Worm (Caenorhabditis elegans): ENCODE data around the gene dmd-7.

- no peak for TF ChIP-seq elt-1 (tag; optimal IDR thresholded peaks at IDR 0.05)
- TF ChIP-seq ceh-82 (tag; optimal IDR thresholded peaks at IDR 0.05), result no peak
- no peak for TF ChIP-seq skn-1 (tag; optimal IDR thresholded peaks at IDR 0.05)
- TF ChIP-seq unc-62 (GFP tag; optimal IDR thresholded peaks at IDR 0.05), result no peak
- no peak for TF ChIP-seq nhr-25 (tag; optimal IDR thresholded peaks at IDR 0.05)
- no peak for TF ChIP-seq zag-1 (tag; optimal IDR thresholded peaks at IDR 0.05)
- no peak for TF ChIP-seq fos-1 (tag; optimal IDR thresholded peaks at IDR 0.05)
- TF ChIP-seq mab-5 (tag; optimal IDR thresholded peaks at IDR 0.05), result no peak
- TF ChIP-seq snpc-4 (tag; optimal IDR thresholded peaks at IDR 0.05), result no peak
- no peak for TF ChIP-seq sem-4 (tag; optimal IDR thresholded peaks at IDR 0.05)
- no peak for TF ChIP-seq ama-1 (optimal IDR thresholded peaks at IDR 0.05)
- TF ChIP-seq C34F6.9 (tag; optimal IDR thresholded peaks at IDR 0.05), result no peak
- TF ChIP-seq ztf-11 (tag; optimal IDR thresholded peaks at IDR 0.05), result no peak
Measured at ce11 chrV:6280067-6280466, 33.3 kb downstream of the dmd-7 start.

Data from whole organism, L2 larva.